Fruit fly (Drosophila melanogaster): ENCODE results near the gene Rph.

The Rph gene

DNA sequence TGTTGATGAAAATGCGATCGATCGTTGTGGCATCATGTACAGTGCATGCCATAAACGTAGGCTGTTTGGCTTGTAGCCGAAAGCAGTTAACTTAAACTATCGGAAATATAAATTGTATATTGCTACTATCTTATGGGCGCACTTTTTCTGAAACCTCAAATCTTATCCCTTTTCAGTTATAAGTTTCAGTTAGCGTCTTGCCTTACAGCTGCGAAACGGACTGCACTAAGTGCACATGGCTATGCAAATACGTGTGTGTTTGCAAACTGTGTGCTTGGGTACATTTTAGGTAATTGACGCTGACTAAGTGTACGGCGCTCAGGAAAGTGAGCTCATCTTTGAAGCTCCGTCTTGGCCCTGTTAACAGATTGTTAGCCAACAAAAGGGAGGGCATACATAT lies 18.2 kb upstream of the Rph start (continued):
- no peak for TF ChIP-seq Opbp (GFP tag; IDR thresholded peaks at IDR 0.05; ENCODE audit: partially characterized antibody)
- no peak for TF ChIP-seq TFAM (GFP tag; optimal IDR thresholded peaks at IDR 0.05)
- no peak for TF ChIP-seq GATAe (GFP tag; conservative IDR thresholded peaks at IDR 0.05)
- TF ChIP-seq lilli (GFP tag; optimal IDR thresholded peaks at IDR 0.05): peak; percentile 35
- TF ChIP-seq CG1792 (GFP tag; optimal IDR thresholded peaks at IDR 0.05): no peak
- 0 out of 3 replicates have a peak, but pooled peaks have one; percentile 44 for TF ChIP-seq otp (GFP tag; IDR thresholded peaks at IDR 0.05)
- TF ChIP-seq CG11696 (GFP tag; IDR thresholded peaks at IDR 0.05): no peak
- no peak for TF ChIP-seq CG8359 (GFP tag; optimal IDR thresholded peaks at IDR 0.05; ENCODE audit: borderline replicate concordance)
- peak in 1 of 2 experiments; percentile 64 for TF ChIP-seq Hr51 (GFP tag; optimal IDR thresholded peaks at IDR 0.05)
- no peak for TF ChIP-seq Hand (GFP tag; optimal IDR thresholded peaks at IDR 0.05)
- TF ChIP-seq CG17612 (GFP tag; IDR thresholded peaks at IDR 0.05): no peak
- no peak for TF ChIP-seq zf30C (GFP tag; optimal IDR thresholded peaks at IDR 0.05)
- no peak for TF ChIP-seq CG2116 (GFP tag; optimal IDR thresholded peaks at IDR 0.05)
- TF ChIP-seq CG3407 (GFP tag; optimal IDR thresholded peaks at IDR 0.05): peak; percentile 10
- no peak for TF ChIP-seq sima (GFP tag; optimal IDR thresholded peaks at IDR 0.05)
- TF ChIP-seq wek (GFP tag; optimal IDR thresholded peaks at IDR 0.05): peak; percentile 30
- no peak for TF ChIP-seq CG42726 (GFP tag; IDR thresholded peaks at IDR 0.05; ENCODE audit: partially characterized antibody)
- peak; percentile 21; the same call in 1 of the 2 replicates for TF ChIP-seq bowl (GFP tag; IDR thresholded peaks at IDR 0.05)
- no peak for TF ChIP-seq CTCF (GFP tag; optimal IDR thresholded peaks at IDR 0.05)
- peak; percentile 12 for TF ChIP-seq Ssrp (tag; optimal IDR thresholded peaks at IDR 0.05)
- 0 out of 2 replicates have a peak, but pooled peaks have one; percentile 31 for TF ChIP-seq CG32772 (GFP tag; IDR thresholded peaks at IDR 0.05)
- TF ChIP-seq CG2129 (GFP tag; IDR thresholded peaks at IDR 0.05; ENCODE audit: partially characterized antibody): no peak
- TF ChIP-seq gem (tag; optimal IDR thresholded peaks at IDR 0.05): peak; percentile 53
- no peak for TF ChIP-seq shn (GFP tag; optimal IDR thresholded peaks at IDR 0.05)
- no peak for TF ChIP-seq nerfin-1 (tag; optimal IDR thresholded peaks at IDR 0.05)
- TF ChIP-seq CG32767 (GFP tag; IDR thresholded peaks at IDR 0.05): peak; percentile 43; the same call in 1 of the 2 replicates
- TF ChIP-seq CG11085 (GFP tag; IDR thresholded peaks at IDR 0.05): no peak
- no peak for TF ChIP-seq pros (GFP tag; optimal IDR thresholded peaks at IDR 0.05)
- TF ChIP-seq schlank (tag; optimal IDR thresholded peaks at IDR 0.05): no peak
- no peak for TF ChIP-seq pzg (GFP tag; optimal IDR thresholded peaks at IDR 0.05)
- TF ChIP-seq CG10431 (GFP tag; optimal IDR thresholded peaks at IDR 0.05): no peak
- TF ChIP-seq CG10979 (tag; optimal IDR thresholded peaks at IDR 0.05): peak; percentile 19
- no peak for TF ChIP-seq HLH54F (GFP tag; optimal IDR thresholded peaks at IDR 0.05)
- TF ChIP-seq btn (GFP tag; optimal IDR thresholded peaks at IDR 0.05): peak; percentile 36
- TF ChIP-seq Mrtf (GFP tag; IDR thresholded peaks at IDR 0.05): 0 out of 3 replicates have a peak, but pooled peaks have one; percentile 57
- no peak for TF ChIP-seq CG17186 (GFP tag; optimal IDR thresholded peaks at IDR 0.05)
- TF ChIP-seq CG34224 (GFP tag; IDR thresholded peaks at IDR 0.05; ENCODE audit: partially characterized antibody): no peak
- no peak for TF ChIP-seq maf-S (GFP tag; optimal IDR thresholded peaks at IDR 0.05)
- TF ChIP-seq Hmx (GFP tag; optimal IDR thresholded peaks at IDR 0.05): no peak
- TF ChIP-seq ro (GFP tag; IDR thresholded peaks at IDR 0.05): 0 out of 2 replicates have a peak, but pooled peaks have one; percentile 22
- TF ChIP-seq sna (GFP tag; IDR thresholded peaks at IDR 0.05; ENCODE audit: partially characterized antibody): no peak
- TF ChIP-seq CG6175 (GFP tag; IDR thresholded peaks at IDR 0.05): no peak
- TF ChIP-seq CG8944 (GFP tag; optimal IDR thresholded peaks at IDR 0.05): peak; percentile 7
- peak; percentile 5 for TF ChIP-seq CG33213 (GFP tag; optimal IDR thresholded peaks at IDR 0.05)
- no peak for TF ChIP-seq CG12744 (GFP tag; optimal IDR thresholded peaks at IDR 0.05)
- TF ChIP-seq pita (GFP tag; optimal IDR thresholded peaks at IDR 0.05): no peak
- TF ChIP-seq Jarid2 (GFP tag; optimal IDR thresholded peaks at IDR 0.05): peak; percentile 3
- TF ChIP-seq row (GFP tag; IDR thresholded peaks at IDR 0.05): peak; percentile 62
- no peak for TF ChIP-seq CG13123 (GFP tag; optimal IDR thresholded peaks at IDR 0.05)
- no peak for TF ChIP-seq Dad (GFP tag; optimal IDR thresholded peaks at IDR 0.05)
- TF ChIP-seq odd (GFP tag; optimal IDR thresholded peaks at IDR 0.05): peak; percentile 7

Data from whole organism, embryonic.